Worm (Caenorhabditis elegans) whole organism, L3 larva: ENCODE data around the gene ifb-1.

ENCODE experiments used
- R02D3.7 ChIP-seq: fragments of 150-350 bp; optimal IDR thresholded peaks from 2 replicates; lab custom pipeline; 2014; ENCODE audit warnings: missing biosample characterization, missing genetic modification characterization
- aly-2 ChIP-seq: fragments of 150-350 bp; optimal IDR thresholded peaks from 2 replicates; lab custom pipeline; 2014; ENCODE audit warnings: missing biosample characterization, missing genetic modification characterization
- ceh-82 ChIP-seq: fragments of 150-350 bp; optimal IDR thresholded peaks from 2 replicates; lab custom pipeline; 2014; ENCODE audit warnings: missing biosample characterization, missing genetic modification characterization
- egl-27 ChIP-seq: sonication (generic microtip); optimal IDR thresholded peaks from 4 replicates; lab custom pipeline; 2017; ENCODE audit warnings: missing biosample characterization, missing genetic modification reagents, missing genetic modification characterization
- elt-2 ChIP-seq: sonication (generic microtip); optimal IDR thresholded peaks from 2 replicates; lab custom pipeline; 2016; ENCODE audit warnings: missing genetic modification reagents, mild to moderate bottlenecking, missing genetic modification characterization, missing compliant biosample characterization
- elt-3 ChIP-seq, 3 experiments: fragments of 150-350 bp in 1 of 3; sonication (generic microtip) in 2 of 3; optimal IDR thresholded peaks; 2 replicates in 2 of 3; 4 replicates in 1 of 3; lab custom pipeline; 2014 to 2017; ENCODE audit warnings: missing biosample characterization in 3 of 3, missing genetic modification characterization in 3 of 3
- fkh-10 ChIP-seq: sonication (generic microtip); optimal IDR thresholded peaks from 2 replicates; lab custom pipeline; 2017; ENCODE audit warnings: missing biosample characterization, missing genetic modification reagents, missing genetic modification characterization
- fkh-2 ChIP-seq: fragments of 150-350 bp; optimal IDR thresholded peaks from 2 replicates; lab custom pipeline; 2014; ENCODE audit warnings: missing biosample characterization, missing genetic modification reagents, missing genetic modification characterization
- hmg-11 ChIP-seq: sonication (generic microtip); optimal IDR thresholded peaks from 2 replicates; lab custom pipeline; 2016; ENCODE audit warnings: missing genetic modification characterization, missing compliant biosample characterization
- jun-1 ChIP-seq: fragments of 150-350 bp; optimal IDR thresholded peaks from 2 replicates; lab custom pipeline; 2014; ENCODE audit warnings: missing biosample characterization, missing genetic modification reagents, missing genetic modification characterization
- lin-15B ChIP-seq: fragments of 150-350 bp; optimal IDR thresholded peaks from 2 replicates; lab custom pipeline; 2014; ENCODE audit warnings: missing biosample characterization, missing genetic modification characterization
- lin-39 ChIP-seq: fragments of 150-350 bp; optimal IDR thresholded peaks from 2 replicates; lab custom pipeline; 2018; ENCODE audit warnings: missing biosample characterization, missing genetic modification reagents, missing genetic modification characterization
- lsy-12 ChIP-seq: sonication (generic microtip); optimal IDR thresholded peaks from 2 replicates; lab custom pipeline; 2016; ENCODE audit warnings: mild to moderate bottlenecking, missing genetic modification characterization, missing compliant biosample characterization
- mdl-1 ChIP-seq: fragments of 150-350 bp; optimal IDR thresholded peaks from 2 replicates; lab custom pipeline; 2014; ENCODE audit warnings: missing biosample characterization, missing genetic modification characterization
- nfya-1 ChIP-seq: sonication (generic microtip); optimal IDR thresholded peaks from 2 replicates; lab custom pipeline; 2017; ENCODE audit warnings: missing genetic modification characterization, mild to moderate bottlenecking, missing compliant biosample characterization, antibody characterized with exemption, moderate library complexity; ENCODE audit not compliant: insufficient read depth
- nhr-11 ChIP-seq: fragments of 150-350 bp; optimal IDR thresholded peaks from 2 replicates; lab custom pipeline; 2014; ENCODE audit warnings: missing biosample characterization, missing genetic modification characterization
- nhr-23 ChIP-seq: fragments of 150-350 bp; optimal IDR thresholded peaks from 2 replicates; lab custom pipeline; 2014; ENCODE audit warnings: missing biosample characterization, missing genetic modification reagents, missing genetic modification characterization
- nhr-25 ChIP-seq: sonication (generic microtip); optimal IDR thresholded peaks from 2 replicates; lab custom pipeline; 2017; ENCODE audit warnings: missing biosample characterization, missing genetic modification characterization
- nhr-77 ChIP-seq: fragments of 150-350 bp; optimal IDR thresholded peaks from 2 replicates; lab custom pipeline; 2014; ENCODE audit warnings: missing biosample characterization, missing genetic modification characterization
- pha-4 ChIP-seq: fragments of 150-350 bp; optimal IDR thresholded peaks from 2 replicates; lab custom pipeline; 2014; ENCODE audit warnings: missing biosample characterization, missing genetic modification reagents, missing genetic modification characterization
- pqm-1 ChIP-seq: fragments of 150-350 bp; optimal IDR thresholded peaks from 2 replicates; lab custom pipeline; 2017; ENCODE audit warnings: missing biosample characterization, missing genetic modification characterization, inconsistent platforms
- sea-2 ChIP-seq: fragments of 150-350 bp; sonication (generic microtip); optimal IDR thresholded peaks from 4 replicates; lab custom pipeline; 2014; ENCODE audit warnings: missing biosample characterization, missing genetic modification reagents, missing genetic modification characterization
- skn-1 ChIP-seq: fragments of 150-350 bp; optimal IDR thresholded peaks from 2 replicates; lab custom pipeline; 2014; ENCODE audit warnings: missing biosample characterization, missing genetic modification characterization
- snpc-4 ChIP-seq: fragments of 150-350 bp; optimal IDR thresholded peaks from 2 replicates; lab custom pipeline; 2014; ENCODE audit warnings: missing biosample characterization, missing genetic modification characterization
- tbx-2 ChIP-seq: sonication (generic microtip); optimal IDR thresholded peaks from 2 replicates; lab custom pipeline; 2016; ENCODE audit warnings: mild to moderate bottlenecking, missing genetic modification characterization, missing compliant biosample characterization
- unc-62 ChIP-seq: fragments of 150-350 bp; sonication (generic microtip); optimal IDR thresholded peaks from 4 replicates; lab custom pipeline; 2014; ENCODE audit warnings: missing biosample characterization, missing genetic modification reagents, missing genetic modification characterization
- zag-1 ChIP-seq: fragments of 150-350 bp; optimal IDR thresholded peaks from 2 replicates; lab custom pipeline; 2014; ENCODE audit warnings: missing biosample characterization, missing genetic modification characterization
- ztf-4 ChIP-seq: fragments of 150-350 bp; optimal IDR thresholded peaks from 2 replicates; lab custom pipeline; 2014; ENCODE audit warnings: missing biosample characterization, missing genetic modification characterization

The ifb-1 gene

ce11 chrII:5765318-5765717, at the start of gene ifb-1:
TSS of gene ifb-1 (plus strand) at chrII:5765618.
- no peak for TF ChIP-seq jun-1

- TF ChIP-seq snpc-4 (tag; lab: Kevin White, UChicago) (no peak), skn-1 (tag; lab: Kevin White, UChicago) (no peak), egl-27 (no peak), fkh-2 (no peak)
- TF ChIP-seq, all 47 proteins: peak for 0
Measured at ce11 chrII:5715745-5716357, 49.6 kb upstream of the ifb-1 start, which contains the start of the genes C18A3.10 and C18A3.3. TSS of gene C18A3.10 (minus strand) at chrII:5715845. TSS of gene C18A3.3 (plus strand) at chrII:5716307.

ce11 chrII:5717831-5718230, 47.6 kb upstream of the ifb-1 start, which contains the start of gene zipt-3:
TSS of gene zipt-3 (plus strand) at chrII:5718131.
- TF ChIP-seq ztf-4 (no peak), egl-27 (no peak), elt-3 (tag; optimal IDR thresholded peaks at IDR 0.05; lab: Kevin White, UChicago) (no peak)

ce11 chrII:5719848-5720247, 45.6 kb upstream of the ifb-1 start, which contains the start of gene damt-1:
TSS of gene damt-1 (plus strand) at chrII:5720148.
- no peak for TF ChIP-seq nhr-23 (tag; lab: Kevin White, UChicago)
- TF ChIP-seq mdl-1 (tag; lab: Kevin White, UChicago): no peak
- no peak for TF ChIP-seq fkh-10
- no peak for TF ChIP-seq sea-2
- no peak for TF ChIP-seq pqm-1 (tag; lab: Kevin White, UChicago)
- TF ChIP-seq hmg-11 (tag; lab: Kevin White, UChicago): no peak
- TF ChIP-seq nhr-77 (tag; lab: Kevin White, UChicago): no peak

- TF ChIP-seq ceh-82 (no peak), lin-39 (tag; lab: Kevin White, UChicago) (peak; percentile 94), elt-2 (no peak), hmg-11 (tag; lab: Kevin White, UChicago) (peak; percentile 66), lin-15B (tag; lab: Kevin White, UChicago) (peak; percentile 71), snpc-4 (tag; lab: Kevin White, UChicago) (peak; percentile 73), nhr-11 (tag; lab: Kevin White, UChicago) (peak; percentile 6), zag-1 (tag; lab: Kevin White, UChicago) (peak; percentile 46), tbx-2 (tag; lab: Kevin White, UChicago) (peak; percentile 42), fkh-10 (peak; percentile 89), nfya-1 (peak; percentile 80), aly-2 (tag; lab: Kevin White, UChicago) (no peak)
Measured at ce11 chrII:5725094-5725493, 40.3 kb upstream of the ifb-1 start.

ce11 chrII:5727707-5728106, 37.7 kb upstream of the ifb-1 start, which contains the start of gene rab-3:
TSS of gene rab-3 (minus strand) at chrII:5727853.
- no peak for TF ChIP-seq aly-2 (tag; lab: Kevin White, UChicago)
- peak; percentile 66 for TF ChIP-seq fkh-10

ce11 chrII:5730343-5731083, 34.9 kb upstream of the ifb-1 start, which contains the start of the genes C18A3.7 and C18A3.11:
TSS of gene C18A3.7 (minus strand) at chrII:5730443.
TSS of gene C18A3.11 (plus strand) at chrII:5731033.
- no peak for TF ChIP-seq nhr-25 (tag; lab: Kevin White, UChicago)
- no peak for TF ChIP-seq nhr-77 (tag; lab: Kevin White, UChicago)
- TF ChIP-seq unc-62 (GFP tag; lab: Kevin White, UChicago): no peak
- no peak for TF ChIP-seq mdl-1 (tag; lab: Kevin White, UChicago)
- TF ChIP-seq lsy-12 (tag; lab: Kevin White, UChicago): no peak
- TF ChIP-seq R02D3.7 (tag; lab: Kevin White, UChicago): no peak
- TF ChIP-seq elt-3 (tag; optimal IDR thresholded peaks at IDR 0.05; lab: Kevin White, UChicago): no peak
- no peak for TF ChIP-seq pha-4
- no peak for TF ChIP-seq hmg-11 (tag; lab: Kevin White, UChicago)
- TF ChIP-seq nfya-1: no peak
- TF ChIP-seq lin-15B (tag; lab: Kevin White, UChicago): no peak
- TF ChIP-seq elt-2: no peak
- TF ChIP-seq nhr-11 (tag; lab: Kevin White, UChicago): no peak
